Fruit fly (Drosophila melanogaster): ENCODE data around the gene CG42464.
A peak's percentile ranks its signal among the peaks of the same experiment; 100 is the strongest.

CG42464 gene

dm6 chr2L:3703260-3703659, 4.0 kb downstream of the CG42464 start, which contains the start of gene CG2816 (continued):
- no peak for TF ChIP-seq CG6272 (GFP tag; IDR thresholded peaks at IDR 0.05)
- peak; percentile 95 for TF ChIP-seq slbo (GFP tag; IDR thresholded peaks at IDR 0.05)
- TF ChIP-seq otp (GFP tag; IDR thresholded peaks at IDR 0.05), result 0 out of 3 replicates have a peak, but pooled peaks have one; percentile 8
- TF ChIP-seq btn (GFP tag; optimal IDR thresholded peaks at IDR 0.05), result no peak
- peak; percentile 63; the same call in 1 of the 2 replicates for TF ChIP-seq CG14441 (GFP tag; IDR thresholded peaks at IDR 0.05)
- no peak for TF ChIP-seq phol (tag; optimal IDR thresholded peaks at IDR 0.05)
- TF ChIP-seq CG8944 (GFP tag; optimal IDR thresholded peaks at IDR 0.05), result peak; percentile 58
- no peak for TF ChIP-seq pita (GFP tag; optimal IDR thresholded peaks at IDR 0.05)
- peak; percentile 35 for TF ChIP-seq HHEX (GFP tag; optimal IDR thresholded peaks at IDR 0.05)
- TF ChIP-seq jing (GFP tag; optimal IDR thresholded peaks at IDR 0.05), result no peak
- peak; percentile 83 for TF ChIP-seq Dip3 (GFP tag; optimal IDR thresholded peaks at IDR 0.05)
- 0 out of 2 replicates have a peak, but pooled peaks have one; percentile 35 for TF ChIP-seq CG6689 (GFP tag; IDR thresholded peaks at IDR 0.05)
- TF ChIP-seq gsb (GFP tag; IDR thresholded peaks at IDR 0.05), result 0 out of 2 replicates have a peak, but pooled peaks have one; percentile 17
- no peak for TF ChIP-seq ewg (GFP tag; optimal IDR thresholded peaks at IDR 0.05)
- no peak for TF ChIP-seq Kr (GFP tag; optimal IDR thresholded peaks at IDR 0.05)
- peak; percentile 70 for TF ChIP-seq Camta (GFP tag; optimal IDR thresholded peaks at IDR 0.05)
- TF ChIP-seq mirr (GFP tag; optimal IDR thresholded peaks at IDR 0.05), result no peak
- TF ChIP-seq luna (GFP tag; optimal IDR thresholded peaks at IDR 0.05), result peak; percentile 80
- TF ChIP-seq prd (optimal IDR thresholded peaks at IDR 0.05), result no peak
- no peak; the same call in 2 of the 3 replicates for TF ChIP-seq prd (GFP tag; IDR thresholded peaks at IDR 0.05)
- no peak for TF ChIP-seq Six4 (GFP tag; optimal IDR thresholded peaks at IDR 0.05)
- no peak for TF ChIP-seq CTCF (GFP tag; optimal IDR thresholded peaks at IDR 0.05)
- TF ChIP-seq slp2 (GFP tag; optimal IDR thresholded peaks at IDR 0.05), result peak; percentile 63
- TF ChIP-seq shn (GFP tag; optimal IDR thresholded peaks at IDR 0.05), result peak; percentile 67
- TF ChIP-seq ERR (GFP tag; optimal IDR thresholded peaks at IDR 0.05), result no peak
- no peak for TF ChIP-seq Scr (GFP tag; IDR thresholded peaks at IDR 0.05; ENCODE audit: partially characterized antibody)
- no peak for TF ChIP-seq danr (GFP tag; IDR thresholded peaks at IDR 0.05)
- no peak for TF ChIP-seq cato (GFP tag; optimal IDR thresholded peaks at IDR 0.05; ENCODE audit: borderline replicate concordance)
- peak; percentile 78 for TF ChIP-seq sens (GFP tag)
- peak; percentile 11 for TF ChIP-seq Mad (GFP tag; optimal IDR thresholded peaks at IDR 0.05)
- peak; percentile 75 for TF ChIP-seq CG4282 (GFP tag; optimal IDR thresholded peaks at IDR 0.05)
- TF ChIP-seq CG17385 (GFP tag; optimal IDR thresholded peaks at IDR 0.05), result peak; percentile 45
- TF ChIP-seq CoRest (tag; optimal IDR thresholded peaks at IDR 0.05), result peak; percentile 49
- peak; percentile 84 for TF ChIP-seq row (GFP tag; IDR thresholded peaks at IDR 0.05)
- TF ChIP-seq Rx (GFP tag; IDR thresholded peaks at IDR 0.05), result 0 out of 2 replicates have a peak, but pooled peaks have one; percentile 15
- TF ChIP-seq disco-r (GFP tag; optimal IDR thresholded peaks at IDR 0.05), result no peak
- TF ChIP-seq CG18764 (GFP tag; optimal IDR thresholded peaks at IDR 0.05), result no peak
- no peak for TF ChIP-seq CG7745 (tag; optimal IDR thresholded peaks at IDR 0.05)
- TF ChIP-seq cwo (GFP tag; optimal IDR thresholded peaks at IDR 0.05), result peak; percentile 18
- no peak for TF ChIP-seq Nf-YA (GFP tag; IDR thresholded peaks at IDR 0.05)
- no peak for TF ChIP-seq yki (optimal IDR thresholded peaks at IDR 0.05)
- TF ChIP-seq CG11695 (GFP tag; IDR thresholded peaks at IDR 0.05), result peak; percentile 55; the same call in 2 of the 3 replicates
- TF ChIP-seq gcm (GFP tag; optimal IDR thresholded peaks at IDR 0.05), result no peak
- no peak for TF ChIP-seq CG30020 (tag; optimal IDR thresholded peaks at IDR 0.05)
- no peak for TF ChIP-seq D19A (tag; optimal IDR thresholded peaks at IDR 0.05)
- peak; percentile 53 for TF ChIP-seq tin (GFP tag; optimal IDR thresholded peaks at IDR 0.05)
- no peak for TF ChIP-seq br (optimal IDR thresholded peaks at IDR 0.05)
- no peak for TF ChIP-seq sc (optimal IDR thresholded peaks at IDR 0.05)
- no peak for TF ChIP-seq sc (GFP tag; optimal IDR thresholded peaks at IDR 0.05)
- TF ChIP-seq CG2202 (tag; optimal IDR thresholded peaks at IDR 0.05), result no peak
- no peak for TF ChIP-seq odd (GFP tag; optimal IDR thresholded peaks at IDR 0.05)
- TF ChIP-seq sr (GFP tag; IDR thresholded peaks at IDR 0.05), result no peak
- peak; percentile 94 for TF ChIP-seq rib (GFP tag; IDR thresholded peaks at IDR 0.05)
- TF ChIP-seq wek (GFP tag; optimal IDR thresholded peaks at IDR 0.05), result no peak

Data from whole organism, embryonic.